Fruit fly (Drosophila melanogaster) whole organism, embryonic: ENCODE data around the gene CG7564.

Experiments used
- CG12155 ChIP-seq: fragments of 200-800 bp; sonication (Bioruptor generic); optimal IDR thresholded peaks from 3 replicates; lab custom pipeline; 2016; ENCODE audit warnings: missing biosample characterization, missing genetic modification characterization
- CG12942 ChIP-seq: fragments of 200-800 bp; sonication (Bioruptor generic); optimal IDR thresholded peaks from 3 replicates; lab custom pipeline; 2016; ENCODE audit warnings: missing biosample characterization, missing genetic modification characterization
- CG13424 ChIP-seq: fragments of 200-800 bp; sonication (Bioruptor generic); optimal IDR thresholded peaks from 2 replicates; lab custom pipeline; 2019; ENCODE audit warnings: missing biosample characterization, mild to moderate bottlenecking, missing genetic modification characterization, moderate library complexity
- CG14014 ChIP-seq: fragments of 200-800 bp; sonication (Bioruptor generic); IDR thresholded peaks from 2 replicates; pipeline ENCODE4 v1.3.6; 2022; ENCODE audit warnings: missing biosample characterization, missing genetic modification characterization
- CG14050 ChIP-seq: fragments of 200-800 bp; sonication (Bioruptor generic); IDR thresholded peaks from 3 replicates; pipeline ENCODE4 v1.3.6; 2022; ENCODE audit warnings: missing biosample characterization, missing genetic modification characterization
- CG14860 ChIP-seq: fragments of 200-800 bp; sonication (Bioruptor generic); IDR thresholded peaks from 3 replicates; pipeline ENCODE4 v1.3.6; 2022; ENCODE audit warnings: missing biosample characterization, missing genetic modification characterization; ENCODE audit not compliant: partially characterized antibody
- CG1647 ChIP-seq: fragments of 200-800 bp; sonication (Bioruptor generic); optimal IDR thresholded peaks from 3 replicates; lab custom pipeline; 2016; ENCODE audit warnings: missing biosample characterization, missing genetic modification characterization
- CG16813 ChIP-seq: fragments of 200-800 bp; sonication (Bioruptor generic); IDR thresholded peaks from 3 replicates; pipeline ENCODE4 v1.3.6; 2022; ENCODE audit warnings: missing biosample characterization, missing genetic modification characterization; ENCODE audit not compliant: partially characterized antibody
- CG17359 ChIP-seq: fragments of 200-800 bp; sonication (Bioruptor generic); optimal IDR thresholded peaks from 3 replicates; lab custom pipeline; 2018; ENCODE audit warnings: missing biosample characterization, mild to moderate bottlenecking, missing genetic modification characterization, moderate library complexity
- CG1792 ChIP-seq: fragments of 200-800 bp; sonication (Bioruptor generic); optimal IDR thresholded peaks from 2 replicates; lab custom pipeline; 2016; ENCODE audit warnings: missing biosample characterization, missing genetic modification characterization
- CG18599 ChIP-seq: fragments of 200-800 bp; sonication (Bioruptor generic); optimal IDR thresholded peaks from 3 replicates; lab custom pipeline; 2017; ENCODE audit warnings: missing biosample characterization, missing genetic modification characterization, mild to moderate bottlenecking, moderate library complexity, missing genetic modification reagents
- CG30431 ChIP-seq: fragments of 200-800 bp; sonication (Bioruptor generic); optimal IDR thresholded peaks from 2 replicates; lab custom pipeline; 2017; ENCODE audit warnings: missing biosample characterization, missing genetic modification characterization
- CG3163 ChIP-seq: fragments of 200-800 bp; sonication (Bioruptor generic); optimal IDR thresholded peaks from 3 replicates; lab custom pipeline; 2016; ENCODE audit warnings: missing biosample characterization, missing genetic modification characterization
- CG3407 ChIP-seq: fragments of 200-800 bp; sonication (Bioruptor generic); optimal IDR thresholded peaks from 2 replicates; lab custom pipeline; 2018; ENCODE audit warnings: missing biosample characterization, mild to moderate bottlenecking, missing genetic modification characterization
- CG3838 ChIP-seq: fragments of 200-800 bp; sonication (Bioruptor generic); optimal IDR thresholded peaks from 3 replicates; lab custom pipeline; 2016; ENCODE audit warnings: missing biosample characterization, missing genetic modification characterization
- CG4404 ChIP-seq: fragments of 200-800 bp; sonication (Bioruptor generic); IDR thresholded peaks from 2 replicates; pipeline ENCODE4 v1.3.6; 2022; ENCODE audit warnings: missing biosample characterization, missing genetic modification characterization
- CG6683 ChIP-seq: fragments of 200-800 bp; sonication (Bioruptor generic); optimal IDR thresholded peaks from 2 replicates; lab custom pipeline; 2017; ENCODE audit warnings: missing biosample characterization, mild to moderate bottlenecking, missing genetic modification characterization, missing genetic modification reagents
- CG6689 ChIP-seq: fragments of 200-800 bp; sonication (Bioruptor generic); IDR thresholded peaks from 2 replicates; pipeline ENCODE4 v1.3.6; 2022; ENCODE audit warnings: missing biosample characterization, missing genetic modification characterization
- CG6791 ChIP-seq: fragments of 200-800 bp; sonication (Bioruptor generic); IDR thresholded peaks from 3 replicates; pipeline ENCODE4 v1.3.6; 2022; ENCODE audit warnings: missing biosample characterization, missing genetic modification characterization; ENCODE audit not compliant: partially characterized antibody
- CG7745 ChIP-seq: fragments of 200-800 bp; sonication (Bioruptor generic); optimal IDR thresholded peaks from 2 replicates; lab custom pipeline; 2018; ENCODE audit warnings: missing biosample characterization, mild to moderate bottlenecking, missing genetic modification characterization, moderate library complexity
- CG7987 ChIP-seq: fragments of 200-800 bp; sonication (Bioruptor generic); optimal IDR thresholded peaks from 2 replicates; lab custom pipeline; 2018; ENCODE audit warnings: missing biosample characterization, mild to moderate bottlenecking, missing genetic modification characterization, moderate library complexity
- CTCF ChIP-seq: fragments of 200-800 bp; sonication (Bioruptor generic); optimal IDR thresholded peaks from 2 replicates; lab custom pipeline; 2017; ENCODE audit warnings: missing biosample characterization, mild to moderate bottlenecking, missing genetic modification characterization, moderate library complexity
- HLH3B ChIP-seq: fragments of 200-800 bp; sonication (Bioruptor generic); IDR thresholded peaks from 2 replicates; pipeline ENCODE4 v1.3.6; 2022; ENCODE audit warnings: missing biosample characterization, missing genetic modification characterization
- Ptx1 ChIP-seq: fragments of 200-800 bp; sonication (Bioruptor generic); IDR thresholded peaks from 2 replicates; pipeline ENCODE4 v1.3.6; 2022; ENCODE audit warnings: missing biosample characterization, missing genetic modification characterization
- Sin3A ChIP-seq: fragments of >200 bp; optimal IDR thresholded peaks from 2 replicates; lab custom pipeline; 2018
- Ssrp ChIP-seq: fragments of 200-800 bp; sonication (Bioruptor generic); optimal IDR thresholded peaks from 2 replicates; lab custom pipeline; 2018; ENCODE audit warnings: missing biosample characterization, mild to moderate bottlenecking, missing genetic modification characterization, moderate library complexity
- Stat92E ChIP-seq, 3 experiments: fragments of >200 bp in 2 of 3; fragments of 200-800 bp in 1 of 3; sonication (Bioruptor generic) in 1 of 3; optimal IDR thresholded peaks; 2 replicates each; lab custom pipeline; 2017 to 2019; ENCODE audit warnings: missing biosample characterization in 3 of 3, missing genetic modification characterization in 3 of 3, mild to moderate bottlenecking in 1 of 3, moderate library complexity in 1 of 3
- Taf1 ChIP-seq: fragments of 200-800 bp; sonication (Bioruptor generic); IDR thresholded peaks from 2 replicates; pipeline ENCODE4 v1.3.6; 2022; ENCODE audit warnings: missing biosample characterization, missing genetic modification characterization
- ara ChIP-seq: fragments of 200-800 bp; sonication (Bioruptor generic); IDR thresholded peaks from 2 replicates; pipeline ENCODE4 v1.3.6; 2022; ENCODE audit warnings: missing biosample characterization, missing genetic modification characterization
- ase ChIP-seq: fragments of 200-800 bp; sonication (Bioruptor generic); IDR thresholded peaks from 3 replicates; pipeline ENCODE4 v1.3.6; 2022; ENCODE audit warnings: missing biosample characterization, missing genetic modification characterization
- ato ChIP-seq: fragments of 200-800 bp; sonication (Bioruptor generic); IDR thresholded peaks from 2 replicates; pipeline ENCODE4 v1.3.6; 2022; ENCODE audit warnings: missing biosample characterization, missing genetic modification characterization; ENCODE audit not compliant: partially characterized antibody
- dati ChIP-seq: fragments of 200-800 bp; sonication (Bioruptor generic); IDR thresholded peaks from 2 replicates; pipeline ENCODE4 v1.3.6; 2022; ENCODE audit warnings: missing biosample characterization, missing genetic modification characterization
- dysf ChIP-seq: fragments of 200-800 bp; sonication (Bioruptor generic); IDR thresholded peaks from 3 replicates; pipeline ENCODE4 v1.3.6; 2022; ENCODE audit warnings: missing biosample characterization, missing genetic modification characterization
- gcm ChIP-seq: fragments of 200-800 bp; sonication (Bioruptor generic); optimal IDR thresholded peaks from 2 replicates; lab custom pipeline; 2019; ENCODE audit warnings: missing biosample characterization, mild to moderate bottlenecking, missing genetic modification characterization, moderate library complexity
- gem ChIP-seq: fragments of 200-800 bp; sonication (Bioruptor generic); optimal IDR thresholded peaks from 2 replicates; lab custom pipeline; 2019; ENCODE audit warnings: missing biosample characterization, mild to moderate bottlenecking, missing genetic modification characterization, moderate library complexity
- gfzf ChIP-seq: fragments of 200-800 bp; sonication (Bioruptor generic); optimal IDR thresholded peaks from 2 replicates; lab custom pipeline; 2016; ENCODE audit warnings: missing biosample characterization, mild to moderate bottlenecking, missing genetic modification characterization, moderate library complexity
- gsb ChIP-seq: fragments of 200-800 bp; sonication (Bioruptor generic); IDR thresholded peaks from 2 replicates; pipeline ENCODE4 v1.3.6; 2022; ENCODE audit warnings: missing biosample characterization, missing genetic modification characterization
- mirr ChIP-seq: fragments of 200-800 bp; sonication (Bioruptor generic); optimal IDR thresholded peaks from 3 replicates; lab custom pipeline; 2018; ENCODE audit warnings: missing biosample characterization, mild to moderate bottlenecking, missing genetic modification characterization
- pros ChIP-seq: fragments of 200-800 bp; sonication (Bioruptor generic); optimal IDR thresholded peaks from 3 replicates; lab custom pipeline; 2019; ENCODE audit warnings: missing biosample characterization, mild to moderate bottlenecking, missing genetic modification characterization, moderate library complexity
- psq ChIP-seq: fragments of 200-800 bp; sonication (Bioruptor generic); optimal IDR thresholded peaks from 2 replicates; lab custom pipeline; 2017; ENCODE audit warnings: missing biosample characterization, missing genetic modification characterization
- pzg ChIP-seq: fragments of 200-800 bp; sonication (Bioruptor generic); optimal IDR thresholded peaks from 3 replicates; lab custom pipeline; 2018; ENCODE audit warnings: missing biosample characterization, mild to moderate bottlenecking, missing genetic modification characterization, moderate library complexity
- rib ChIP-seq: fragments of 200-800 bp; sonication (Bioruptor generic); IDR thresholded peaks from 2 replicates; pipeline ENCODE4 v1.3.6; 2022; ENCODE audit warnings: missing biosample characterization, missing genetic modification characterization
- ro ChIP-seq: fragments of 200-800 bp; sonication (Bioruptor generic); IDR thresholded peaks from 2 replicates; pipeline ENCODE4 v1.3.6; 2022; ENCODE audit warnings: missing biosample characterization, missing genetic modification characterization
- sim ChIP-seq: fragments of 200-800 bp; sonication (Bioruptor generic); IDR thresholded peaks from 2 replicates; pipeline ENCODE4 v1.3.6; 2022; ENCODE audit warnings: missing biosample characterization, missing genetic modification characterization
- sr ChIP-seq: fragments of 200-800 bp; sonication (Bioruptor generic); IDR thresholded peaks from 3 replicates; pipeline ENCODE4 v1.3.6; 2022; ENCODE audit warnings: missing biosample characterization, missing genetic modification characterization
- tin ChIP-seq: fragments of 200-800 bp; sonication (Bioruptor generic); optimal IDR thresholded peaks from 3 replicates; lab custom pipeline; 2016; ENCODE audit warnings: missing biosample characterization, missing genetic modification characterization
- tio ChIP-seq: fragments of 200-800 bp; sonication (Bioruptor generic); optimal IDR thresholded peaks from 2 replicates; lab custom pipeline; 2017; ENCODE audit warnings: missing biosample characterization, missing genetic modification characterization, inconsistent platforms
- twi ChIP-seq: fragments of 200-800 bp; optimal IDR thresholded peaks from 2 replicates; lab custom pipeline; 2019; ENCODE audit warnings: missing biosample characterization, mild to moderate bottlenecking, missing genetic modification characterization, moderate library complexity
- wek ChIP-seq: fragments of 200-800 bp; sonication (Bioruptor generic); optimal IDR thresholded peaks from 3 replicates; lab custom pipeline; 2018; ENCODE audit warnings: missing biosample characterization, mild to moderate bottlenecking, missing genetic modification characterization, moderate library complexity
- zen2 ChIP-seq: fragments of 200-800 bp; sonication (Bioruptor generic); IDR thresholded peaks from 3 replicates; pipeline ENCODE4 v1.3.6; 2022; ENCODE audit warnings: missing biosample characterization, missing genetic modification characterization; ENCODE audit not compliant: partially characterized antibody

CG7564 gene

dm6 chr3L:17485280-17485792 lies 28.8 kb upstream of the CG7564 start (continued):
- TF ChIP-seq zen2 (GFP tag; lab: Robert Waterston, UW) (no peak), CG12942 (GFP tag; lab: Kevin White, UChicago) (peak; percentile 58), gem (tag; lab: Kevin White, UChicago) (peak; percentile 82), CG7987 (GFP tag; lab: Kevin White, UChicago) (peak; percentile 91), CG16813 (no peak), dati (GFP tag; lab: Robert Waterston, UW) (no peak), CG14014 (GFP tag; lab: Robert Waterston, UW) (no peak), tin (GFP tag; lab: Kevin White, UChicago) (peak; percentile 27), rib (GFP tag; lab: Robert Waterston, UW) (no peak), pzg (no peak), wek (GFP tag; lab: Kevin White, UChicago) (peak; percentile 96), CG17359 (tag; lab: Kevin White, UChicago) (peak; percentile 86), sr (GFP tag; lab: Robert Waterston, UW) (peak; percentile 73; the same call in 1 of the 3 replicates), CG14860 (GFP tag; lab: Robert Waterston, UW) (no peak), HLH3B (GFP tag; lab: Robert Waterston, UW) (peak; percentile 61; the same call in 1 of the 2 replicates), dysf (GFP tag; lab: Robert Waterston, UW) (no peak), ato (GFP tag; lab: Robert Waterston, UW) (no peak), gsb (GFP tag; lab: Robert Waterston, UW) (no peak), CG7745 (tag; lab: Kevin White, UChicago) (peak; percentile 94), Stat92E (GFP tag; optimal IDR thresholded peaks at IDR 0.05; lab: Kevin White, UChicago) (peak in 1 of 3 experiments; percentile 31), Ssrp (tag; lab: Kevin White, UChicago) (peak; percentile 42), CG12155 (no peak), Ptx1 (GFP tag; lab: Robert Waterston, UW) (peak; percentile 35; the same call in 1 of the 2 replicates), gcm (GFP tag; lab: Kevin White, UChicago) (peak; percentile 91), CG6689 (GFP tag; lab: Robert Waterston, UW) (no peak), mirr (no peak), CG6791 (no peak), tio (GFP tag; lab: Kevin White, UChicago) (peak; percentile 42), CG1647 (GFP tag; lab: Kevin White, UChicago) (peak; percentile 11), Sin3A (no peak), psq (GFP tag; lab: Kevin White, UChicago) (peak; percentile 12), ase (GFP tag; lab: Robert Waterston, UW) (no peak), ara (peak; percentile 79), CG30431 (GFP tag; lab: Kevin White, UChicago) (peak; percentile 32), CTCF (GFP tag; lab: Kevin White, UChicago) (peak; percentile 59), pros (GFP tag; lab: Kevin White, UChicago) (peak; percentile 12), CG6683 (GFP tag; lab: Kevin White, UChicago) (peak; percentile 17), CG14050 (GFP tag; lab: Robert Waterston, UW) (no peak), CG3163 (no peak), gfzf (GFP tag; lab: Kevin White, UChicago) (no peak), twi (peak; percentile 80), CG3407 (peak; percentile 98), CG1792 (peak; percentile 73), CG4404 (GFP tag; lab: Robert Waterston, UW) (no peak), ro (GFP tag; lab: Robert Waterston, UW) (no peak), Taf1 (no peak), sim (peak; percentile 82; the same call in 1 of the 2 replicates), CG13424 (tag; lab: Kevin White, UChicago) (peak; percentile 73), CG18599 (GFP tag; lab: Kevin White, UChicago) (peak; percentile 72), CG3838 (peak; percentile 67)
